Fruit fly (Drosophila melanogaster) whole organism: Measurements from ENCODE around the gene CG42815.

Source experiments
- CG8478 ChIP-seq: fragments of >200 bp; optimal IDR thresholded peaks from 2 replicates; lab custom pipeline; 2018; ENCODE audit warnings: inconsistent platforms
- EcR ChIP-seq, 2 experiments: fragments of >200 bp; optimal IDR thresholded peaks; 2 replicates each; lab custom pipeline; 2017; ENCODE audit warnings: missing biosample characterization in 2 of 2, missing genetic modification characterization in 2 of 2, missing genetic modification reagents in 2 of 2
- pan ChIP-seq: fragments of >200 bp; optimal IDR thresholded peaks from 2 replicates; lab custom pipeline; 2017

- no peak for TF ChIP-seq CG8478 (lab: Kevin White, UChicago)
- TF ChIP-seq pan: no peak
- no peak for TF ChIP-seq EcR (GFP tag; optimal IDR thresholded peaks at IDR 0.05; lab: Kevin White, UChicago)
Observed at dm6 chr3L:17791495-17791894, 209 bp upstream of the CG42815 start.
